Fruit fly (Drosophila melanogaster) whole organism, embryonic: ENCODE data around the gene CG32087.

Source experiments
- Abd-B ChIP-seq: fragments of 200-800 bp; sonication (Bioruptor generic); optimal IDR thresholded peaks from 2 replicates; lab custom pipeline; 2018; ENCODE audit warnings: missing biosample characterization, mild to moderate bottlenecking, missing genetic modification characterization, moderate library complexity
- CG11085 ChIP-seq: fragments of 200-800 bp; sonication (Bioruptor generic); IDR thresholded peaks from 2 replicates; pipeline ENCODE4 v1.3.6; 2022; ENCODE audit warnings: missing biosample characterization, missing genetic modification characterization
- CG11696 ChIP-seq: fragments of 200-800 bp; sonication (Bioruptor generic); IDR thresholded peaks from 2 replicates; pipeline ENCODE4 v1.3.6; 2022; ENCODE audit warnings: missing biosample characterization, missing genetic modification characterization
- CG12942 ChIP-seq: fragments of 200-800 bp; sonication (Bioruptor generic); optimal IDR thresholded peaks from 3 replicates; lab custom pipeline; 2016; ENCODE audit warnings: missing biosample characterization, missing genetic modification characterization
- CG13894 ChIP-seq: fragments of 200-800 bp; sonication (Bioruptor generic); optimal IDR thresholded peaks from 3 replicates; lab custom pipeline; 2018; ENCODE audit warnings: missing biosample characterization, mild to moderate bottlenecking, missing genetic modification characterization, moderate library complexity
- CG14667 ChIP-seq: fragments of 200-800 bp; sonication (Bioruptor generic); IDR thresholded peaks from 2 replicates; pipeline ENCODE4 v1.3.6; 2022; ENCODE audit warnings: missing biosample characterization, missing genetic modification characterization
- CG15479 ChIP-seq: fragments of 200-800 bp; sonication (Bioruptor generic); optimal IDR thresholded peaks from 3 replicates; lab custom pipeline; 2019; ENCODE audit warnings: missing biosample characterization, mild to moderate bottlenecking, missing genetic modification characterization, moderate library complexity
- CG1602 ChIP-seq: fragments of 200-800 bp; sonication (Bioruptor generic); optimal IDR thresholded peaks from 3 replicates; lab custom pipeline; 2016; ENCODE audit warnings: missing biosample characterization, missing genetic modification characterization
- CG16813 ChIP-seq: fragments of 200-800 bp; sonication (Bioruptor generic); IDR thresholded peaks from 3 replicates; pipeline ENCODE4 v1.3.6; 2022; ENCODE audit warnings: missing biosample characterization, missing genetic modification characterization; ENCODE audit not compliant: partially characterized antibody
- CG17186 ChIP-seq: fragments of 200-800 bp; sonication (Bioruptor generic); optimal IDR thresholded peaks from 3 replicates; lab custom pipeline; 2017; ENCODE audit warnings: missing biosample characterization, missing genetic modification reagents, missing genetic modification characterization
- CG17385 ChIP-seq: fragments of 200-800 bp; sonication (Bioruptor generic); optimal IDR thresholded peaks from 3 replicates; lab custom pipeline; 2018; ENCODE audit warnings: missing biosample characterization, mild to moderate bottlenecking, missing genetic modification characterization
- CG17829 ChIP-seq: fragments of 200-800 bp; optimal IDR thresholded peaks from 2 replicates; lab custom pipeline; 2019; ENCODE audit warnings: missing biosample characterization, mild to moderate bottlenecking, missing genetic modification characterization, moderate library complexity
- CG18476 ChIP-seq: fragments of 200-800 bp; sonication (Bioruptor generic); optimal IDR thresholded peaks from 2 replicates; lab custom pipeline; 2016; ENCODE audit warnings: missing biosample characterization, mild to moderate bottlenecking, missing genetic modification characterization
- CG3281 ChIP-seq: fragments of 200-800 bp; sonication (Bioruptor generic); optimal IDR thresholded peaks from 3 replicates; lab custom pipeline; 2017; ENCODE audit warnings: missing biosample characterization, mild to moderate bottlenecking, missing genetic modification characterization
- CG34376 ChIP-seq: fragments of 200-800 bp; sonication (Bioruptor generic); optimal IDR thresholded peaks from 2 replicates; lab custom pipeline; 2018; ENCODE audit warnings: missing biosample characterization, mild to moderate bottlenecking, missing genetic modification characterization
- CG34422 ChIP-seq: fragments of 200-800 bp; sonication (Bioruptor generic); IDR thresholded peaks from 3 replicates; pipeline ENCODE4 v1.3.6; 2022; ENCODE audit warnings: missing biosample characterization, missing genetic modification characterization
- CG4282 ChIP-seq: fragments of 200-800 bp; sonication (Bioruptor generic); optimal IDR thresholded peaks from 2 replicates; lab custom pipeline; 2016; ENCODE audit warnings: missing biosample characterization, missing genetic modification characterization
- CG4328 ChIP-seq: fragments of 200-800 bp; sonication (Bioruptor generic); optimal IDR thresholded peaks from 3 replicates; lab custom pipeline; 2017; ENCODE audit warnings: missing biosample characterization, missing genetic modification reagents, missing genetic modification characterization
- CG4730 ChIP-seq: fragments of 200-800 bp; sonication (Bioruptor generic); IDR thresholded peaks from 2 replicates; pipeline ENCODE4 v1.3.6; 2022; ENCODE audit warnings: missing biosample characterization, missing genetic modification characterization
- CG4820 ChIP-seq: fragments of 200-800 bp; sonication (Bioruptor generic); optimal IDR thresholded peaks from 3 replicates; lab custom pipeline; 2016; ENCODE audit warnings: missing biosample characterization, missing genetic modification characterization
- CG6254 ChIP-seq: fragments of 200-800 bp; sonication (Bioruptor generic); optimal IDR thresholded peaks from 3 replicates; lab custom pipeline; 2017; ENCODE audit warnings: mild to moderate bottlenecking, missing biosample characterization, missing genetic modification reagents, missing genetic modification characterization
- CG7357 ChIP-seq: fragments of 200-800 bp; sonication (Bioruptor generic); IDR thresholded peaks from 3 replicates; pipeline ENCODE4 v1.3.6; 2022; ENCODE audit warnings: missing biosample characterization, missing genetic modification characterization
- CG7556 ChIP-seq: fragments of 200-800 bp; sonication (Bioruptor generic); optimal IDR thresholded peaks from 2 replicates; lab custom pipeline; 2017; ENCODE audit warnings: missing biosample characterization, mild to moderate bottlenecking, missing genetic modification characterization
- CG7987 ChIP-seq: fragments of 200-800 bp; sonication (Bioruptor generic); optimal IDR thresholded peaks from 2 replicates; lab custom pipeline; 2018; ENCODE audit warnings: missing biosample characterization, mild to moderate bottlenecking, missing genetic modification characterization, moderate library complexity
- CG8388 ChIP-seq: fragments of 200-800 bp; sonication (Bioruptor generic); optimal IDR thresholded peaks from 2 replicates; lab custom pipeline; 2019; ENCODE audit warnings: missing biosample characterization, mild to moderate bottlenecking, missing genetic modification characterization, moderate library complexity
- CG9817 ChIP-seq: fragments of 200-800 bp; sonication (Bioruptor generic); optimal IDR thresholded peaks from 2 replicates; lab custom pipeline; 2018; ENCODE audit warnings: missing biosample characterization, mild to moderate bottlenecking, missing genetic modification characterization, moderate library complexity
- CrebB ChIP-seq: fragments of 200-800 bp; sonication (Bioruptor generic); optimal IDR thresholded peaks from 3 replicates; lab custom pipeline; 2018; ENCODE audit warnings: missing biosample characterization, mild to moderate bottlenecking, missing genetic modification characterization
- Gsc ChIP-seq: fragments of 200-800 bp; sonication (Bioruptor generic); IDR thresholded peaks from 2 replicates; pipeline ENCODE4 v1.3.6; 2022; ENCODE audit warnings: missing biosample characterization, missing genetic modification characterization
- H15 ChIP-seq: fragments of 200-800 bp; sonication (Bioruptor generic); IDR thresholded peaks from 3 replicates; pipeline ENCODE4 v1.3.6; 2022; ENCODE audit warnings: missing biosample characterization, missing genetic modification characterization
- HmgZ ChIP-seq: fragments of 200-800 bp; sonication (Bioruptor generic); optimal IDR thresholded peaks from 2 replicates; lab custom pipeline; 2018; ENCODE audit warnings: missing biosample characterization, mild to moderate bottlenecking, missing genetic modification characterization
- Hmr ChIP-seq: fragments of 200-800 bp; sonication (Bioruptor generic); optimal IDR thresholded peaks from 3 replicates; lab custom pipeline; 2017; ENCODE audit warnings: mild to moderate bottlenecking, missing biosample characterization, missing genetic modification reagents, missing genetic modification characterization
- Hr3 ChIP-seq: fragments of 200-800 bp; sonication (Bioruptor generic); optimal IDR thresholded peaks from 3 replicates; lab custom pipeline; 2016; ENCODE audit warnings: missing biosample characterization, missing genetic modification characterization
- Meics ChIP-seq: fragments of 200-800 bp; sonication (Bioruptor generic); optimal IDR thresholded peaks from 2 replicates; lab custom pipeline; 2017; ENCODE audit warnings: missing biosample characterization, mild to moderate bottlenecking, missing genetic modification characterization
- Poxn ChIP-seq: fragments of 200-800 bp; sonication (Bioruptor generic); IDR thresholded peaks from 2 replicates; pipeline ENCODE4 v1.3.6; 2022; ENCODE audit warnings: missing biosample characterization, missing genetic modification characterization
- Sry-β ChIP-seq: fragments of 200-800 bp; sonication (Bioruptor generic); optimal IDR thresholded peaks from 2 replicates; lab custom pipeline; 2018; ENCODE audit warnings: missing biosample characterization, mild to moderate bottlenecking, missing genetic modification characterization, moderate library complexity
- bsh ChIP-seq, 2 experiments: fragments of 200-800 bp; sonication (Bioruptor generic); optimal IDR thresholded peaks; 2 replicates each; lab custom pipeline; 2017 to 2018; ENCODE audit warnings: mild to moderate bottlenecking in 2 of 2, missing biosample characterization in 2 of 2, missing genetic modification characterization in 2 of 2, moderate library complexity in 1 of 2
- chinmo ChIP-seq: fragments of 200-800 bp; sonication (Bioruptor generic); IDR thresholded peaks from 4 replicates; pipeline ENCODE4 v1.3.6; 2022; ENCODE audit warnings: missing biosample characterization, missing genetic modification characterization; ENCODE audit not compliant: partially characterized antibody
- chm ChIP-seq: fragments of 200-800 bp; sonication (Bioruptor generic); IDR thresholded peaks from 2 replicates; pipeline ENCODE4 v1.3.6; 2022; ENCODE audit warnings: missing biosample characterization, missing genetic modification characterization
- h ChIP-seq: fragments of >200 bp; optimal IDR thresholded peaks from 2 replicates; lab custom pipeline; 2017
- hth ChIP-seq: fragments of >200 bp; optimal IDR thresholded peaks from 2 replicates; lab custom pipeline; 2017; ENCODE audit warnings: inconsistent platforms
- ind ChIP-seq: fragments of 200-800 bp; sonication (Bioruptor generic); optimal IDR thresholded peaks from 3 replicates; lab custom pipeline; 2016; ENCODE audit warnings: missing biosample characterization, missing genetic modification characterization
- jumu ChIP-seq: fragments of 200-800 bp; sonication (Bioruptor generic); optimal IDR thresholded peaks from 3 replicates; lab custom pipeline; 2016; ENCODE audit warnings: missing biosample characterization, missing genetic modification characterization
- klu ChIP-seq: fragments of 200-800 bp; sonication (Bioruptor generic); IDR thresholded peaks from 2 replicates; pipeline ENCODE4 v1.3.6; 2022; ENCODE audit warnings: missing biosample characterization, missing genetic modification characterization
- lola ChIP-seq, 3 experiments: fragments of >200 bp in 2 of 3; fragments of 200-800 bp in 1 of 3; sonication (Bioruptor generic) in 1 of 3; optimal IDR thresholded peaks; 2 replicates each; lab custom pipeline; 2017 to 2019; ENCODE audit warnings: missing biosample characterization in 3 of 3, missing genetic modification characterization in 3 of 3, mild to moderate bottlenecking in 1 of 3, moderate library complexity in 1 of 3
- ranshi ChIP-seq: fragments of 200-800 bp; sonication (Bioruptor generic); IDR thresholded peaks from 2 replicates; pipeline ENCODE4 v1.3.6; 2022; ENCODE audit warnings: missing biosample characterization, missing genetic modification characterization
- row ChIP-seq: fragments of 200-800 bp; sonication (Bioruptor generic); IDR thresholded peaks from 3 replicates; pipeline ENCODE4 v1.3.6; 2022; ENCODE audit warnings: missing biosample characterization, missing genetic modification characterization
- sc ChIP-seq, 3 experiments: fragments of >200 bp in 2 of 3; fragments of 200-800 bp in 1 of 3; sonication (Bioruptor generic) in 1 of 3; optimal IDR thresholded peaks; 2 replicates in 2 of 3; 3 replicates in 1 of 3; lab custom pipeline; 2017; ENCODE audit warnings: mild to moderate bottlenecking in 1 of 3, missing biosample characterization in 1 of 3, missing genetic modification characterization in 1 of 3, missing genetic modification reagents in 1 of 3
- sens ChIP-seq: fragments of 200-800 bp; sonication (Bioruptor generic); peaks from one replicate; lab custom pipeline; 2016; ENCODE audit warnings: missing biosample characterization, missing genetic modification characterization
- sima ChIP-seq: fragments of 200-800 bp; sonication (Bioruptor generic); optimal IDR thresholded peaks from 2 replicates; lab custom pipeline; 2016; ENCODE audit warnings: missing biosample characterization, missing genetic modification characterization
- usp ChIP-seq: fragments of >200 bp; optimal IDR thresholded peaks from 2 replicates; lab custom pipeline; 2017; ENCODE audit warnings: missing biosample characterization, missing genetic modification characterization
- vfl ChIP-seq: fragments of 200-800 bp; sonication (Bioruptor generic); optimal IDR thresholded peaks from 2 replicates; lab custom pipeline; 2016; ENCODE audit warnings: missing biosample characterization, missing genetic modification characterization
- yki ChIP-seq: fragments of >200 bp; optimal IDR thresholded peaks from 3 replicates; lab custom pipeline; 2018

CG32087 gene

DNA sequence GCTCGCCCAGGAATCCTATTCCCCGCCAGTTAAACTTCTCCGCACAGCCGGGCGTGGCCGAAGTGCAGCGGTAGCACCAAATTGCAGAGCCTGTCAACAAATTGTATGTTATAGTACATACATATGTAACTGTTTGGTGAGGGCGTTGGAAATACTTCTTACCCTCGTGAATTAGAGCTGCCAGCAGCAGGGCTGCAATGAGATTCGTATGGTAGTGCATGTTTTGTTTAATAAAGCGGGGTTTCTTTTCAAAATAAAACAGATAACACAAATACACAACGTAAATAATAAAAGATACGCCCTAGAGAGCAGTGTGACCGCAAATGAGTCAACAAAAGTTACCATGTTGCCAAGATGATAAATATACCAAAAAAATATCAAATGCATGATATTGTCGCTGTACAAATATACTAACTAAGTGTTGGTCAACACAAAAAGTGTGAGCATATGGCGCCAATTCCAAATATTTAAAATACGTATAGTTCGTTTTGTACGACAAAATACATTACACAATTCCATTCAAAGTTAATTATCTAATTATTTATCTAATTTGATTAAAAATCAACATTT lies 20.8 kb upstream of the CG32087 start, which contains the start of gene crim (continued):
- TF ChIP-seq ranshi (no peak), Hr3 (no peak), yki (lab: Kevin White, UChicago) (no peak), bsh (GFP tag; optimal IDR thresholded peaks at IDR 0.05; lab: Kevin White, UChicago) (no peak), sc (optimal IDR thresholded peaks at IDR 0.05; lab: Kevin White, UChicago) (no peak), sc (GFP tag; optimal IDR thresholded peaks at IDR 0.05; lab: Kevin White, UChicago) (no peak), Gsc (GFP tag; lab: Robert Waterston, UW) (no peak), CG8388 (no peak), CG11085 (GFP tag; lab: Robert Waterston, UW) (no peak), CG6254 (GFP tag; lab: Kevin White, UChicago) (no peak), CG4328 (peak; percentile 7), ind (GFP tag; lab: Kevin White, UChicago) (no peak), CG4820 (GFP tag; lab: Kevin White, UChicago) (no peak), HmgZ (peak; percentile 59), CG34422 (GFP tag; lab: Robert Waterston, UW) (0 out of 3 replicates have a peak, but pooled peaks have one; percentile 53), CG12942 (no peak), CG17385 (GFP tag; lab: Kevin White, UChicago) (no peak), Hmr (GFP tag; lab: Kevin White, UChicago) (peak; percentile 49), CG1602 (GFP tag; lab: Kevin White, UChicago) (no peak), sima (GFP tag; lab: Kevin White, UChicago) (no peak), chm (GFP tag; lab: Robert Waterston, UW) (no peak), CG17186 (GFP tag; lab: Kevin White, UChicago) (no peak), Meics (no peak), row (GFP tag; lab: Robert Waterston, UW) (peak; percentile 12; the same call in 1 of the 3 replicates), CG13894 (tag; lab: Kevin White, UChicago) (no peak), CG34376 (GFP tag; lab: Kevin White, UChicago) (no peak), CG11696 (GFP tag; lab: Robert Waterston, UW) (no peak), CG9817 (tag; lab: Kevin White, UChicago) (no peak), klu (GFP tag; lab: Robert Waterston, UW) (no peak), CG14667 (GFP tag; lab: Robert Waterston, UW) (no peak), Poxn (GFP tag; lab: Robert Waterston, UW) (no peak), lola (GFP tag; optimal IDR thresholded peaks at IDR 0.05; lab: Kevin White, UChicago) (no peak), CG7357 (no peak), chinmo (GFP tag; lab: Robert Waterston, UW) (no peak), CG7556 (no peak), CG17829 (peak; percentile 43), CG4282 (no peak), sens (GFP tag; lab: Kevin White, UChicago) (peak; percentile 25), h (lab: Kevin White, UChicago) (no peak), vfl (GFP tag; lab: Kevin White, UChicago) (no peak), CG3281 (GFP tag; lab: Kevin White, UChicago) (no peak), CG7987 (GFP tag; lab: Kevin White, UChicago) (no peak), CrebB (tag; lab: Kevin White, UChicago) (no peak), CG16813 (GFP tag; lab: Robert Waterston, UW) (no peak), Abd-B (GFP tag; lab: Kevin White, UChicago) (no peak), jumu (no peak), CG15479 (GFP tag; lab: Kevin White, UChicago) (no peak), H15 (GFP tag; lab: Robert Waterston, UW) (no peak), usp (GFP tag; lab: Kevin White, UChicago) (no peak), CG4730 (no peak), hth (lab: Kevin White, UChicago) (no peak), Sry-β (GFP tag; lab: Kevin White, UChicago) (no peak), CG18476 (GFP tag; lab: Kevin White, UChicago) (no peak)
